Worm (Caenorhabditis elegans): ENCODE results near the gene str-156.

str-156 gene

ce11 chrIV:4913090-4913489 is at the start of gene str-156:
Gene str-156, plus strand, starts transcription at chrIV:4913390.
- no peak for TF ChIP-seq ceh-9 (tag; optimal IDR thresholded peaks at IDR 0.05)

DNA sequence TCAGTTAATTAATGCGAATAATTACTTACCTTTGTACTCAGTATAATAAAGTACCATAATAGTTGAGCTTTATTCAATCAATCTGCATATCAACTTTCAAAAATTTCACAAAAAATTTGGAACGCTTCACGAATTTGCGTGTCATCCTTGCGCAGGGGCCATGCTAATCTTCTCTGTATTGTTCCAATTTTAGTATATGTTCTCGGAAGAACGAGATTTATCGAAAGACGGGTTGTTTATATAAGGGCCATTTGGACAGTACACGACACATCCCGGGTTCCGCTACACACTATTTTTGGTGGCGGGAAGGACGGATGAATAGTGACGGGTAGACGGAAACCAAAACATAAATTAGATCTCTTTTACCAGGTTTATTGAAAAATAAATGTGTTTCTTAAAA is 48.7 kb upstream of the str-156 start:
- TF ChIP-seq hlh-6 (tag; optimal IDR thresholded peaks at IDR 0.05), result no peak
- no peak for TF ChIP-seq syd-9 (tag; optimal IDR thresholded peaks at IDR 0.05)
- TF ChIP-seq zip-5 (tag; optimal IDR thresholded peaks at IDR 0.05), result no peak
- no peak for TF ChIP-seq ama-1 (optimal IDR thresholded peaks at IDR 0.05)
- no peak for TF ChIP-seq ref-2 (tag; optimal IDR thresholded peaks at IDR 0.05)
- no peak for TF ChIP-seq pax-1 (tag; optimal IDR thresholded peaks at IDR 0.05)
- no peak for TF ChIP-seq tbx-7 (tag; optimal IDR thresholded peaks at IDR 0.05)
- TF ChIP-seq ttx-3 (tag; optimal IDR thresholded peaks at IDR 0.05), result no peak
- TF ChIP-seq C38D4.7 (GFP tag; optimal IDR thresholded peaks at IDR 0.05), result no peak
- no peak for TF ChIP-seq dmd-4 (tag; optimal IDR thresholded peaks at IDR 0.05; ENCODE audit: borderline replicate concordance)
- no peak for TF ChIP-seq nhr-11 (tag; optimal IDR thresholded peaks at IDR 0.05)

DNA sequence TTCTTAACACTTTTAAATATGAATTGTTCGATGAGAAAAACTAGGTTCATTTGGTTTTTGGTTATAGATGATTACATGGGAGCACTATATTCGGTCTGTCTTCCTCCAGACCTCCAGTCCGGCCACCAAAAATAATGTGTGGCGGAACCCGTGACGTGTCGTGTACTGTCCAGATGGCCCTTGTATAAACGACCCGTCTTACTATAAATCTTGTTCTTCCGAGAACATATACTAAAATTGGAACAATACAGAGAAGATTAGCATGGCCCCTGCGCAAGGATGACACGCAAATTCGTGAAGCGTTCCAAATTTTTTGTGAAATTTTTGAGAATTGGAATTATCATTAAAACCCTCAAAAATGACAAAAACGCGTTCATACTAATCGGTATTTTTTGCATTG is 46.6 kb upstream of the str-156 start:
- TF ChIP-seq K09A11.1 (tag; optimal IDR thresholded peaks at IDR 0.05; ENCODE audit: insufficient read depth) (no peak), fkh-6 (tag; optimal IDR thresholded peaks at IDR 0.05) (no peak), elt-2 (tag; optimal IDR thresholded peaks at IDR 0.05) (no peak), ceh-2 (tag; optimal IDR thresholded peaks at IDR 0.05) (no peak), hlh-15 (tag; optimal IDR thresholded peaks at IDR 0.05) (no peak), lin-11 (tag; optimal IDR thresholded peaks at IDR 0.05) (no peak), pat-9 (tag; optimal IDR thresholded peaks at IDR 0.05) (no peak), fkh-10 (GFP tag; optimal IDR thresholded peaks at IDR 0.05) (no peak)

- TF ChIP-seq unc-86 (tag; optimal IDR thresholded peaks at IDR 0.05), result no peak
- TF ChIP-seq lim-6 (tag; optimal IDR thresholded peaks at IDR 0.05), result no peak
Measured at ce11 chrIV:4867610-4868009, 45.6 kb upstream of the str-156 start, which contains the start of gene str-172. Gene str-172, minus strand, starts transcription at chrIV:4867710.

DNA sequence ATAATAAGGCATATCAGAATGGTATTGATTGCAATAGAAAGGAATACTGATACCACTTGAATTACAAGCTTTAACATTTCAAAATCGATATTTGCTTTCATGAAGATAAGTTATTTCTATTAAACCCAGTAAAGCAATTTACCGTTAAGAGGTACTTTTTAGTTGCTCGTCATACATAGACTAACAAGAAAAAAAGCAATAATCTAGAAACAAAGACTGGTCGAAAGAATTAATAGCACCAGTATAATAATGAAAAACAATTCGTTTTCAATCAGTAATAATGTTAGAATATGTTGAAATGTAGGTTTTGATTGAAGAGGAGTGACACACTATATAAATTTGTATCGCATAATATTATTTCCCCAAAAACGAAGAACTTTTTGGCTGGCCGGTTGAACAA is 42.6 kb upstream of the str-156 start, which contains the start of gene str-175:
TSS of gene str-175 (minus strand) at position 101 of the 400 bp plus-strand sequence.
- TF ChIP-seq tbx-2 (tag; optimal IDR thresholded peaks at IDR 0.05), result no peak
- no peak for TF ChIP-seq ets-4 (tag; optimal IDR thresholded peaks at IDR 0.05)
- TF ChIP-seq ceh-9 (tag; optimal IDR thresholded peaks at IDR 0.05), result no peak
- no peak for TF ChIP-seq sdc-2 (tag; optimal IDR thresholded peaks at IDR 0.05)
- no peak for TF ChIP-seq pros-1 (tag; optimal IDR thresholded peaks at IDR 0.05)
- no peak for TF ChIP-seq lin-11 (tag; optimal IDR thresholded peaks at IDR 0.05)
- TF ChIP-seq pax-1 (tag; optimal IDR thresholded peaks at IDR 0.05), result no peak
- TF ChIP-seq nfya-1 (tag; optimal IDR thresholded peaks at IDR 0.05), result no peak
- no peak for TF ChIP-seq K09A11.1 (tag; optimal IDR thresholded peaks at IDR 0.05; ENCODE audit: insufficient read depth)

DNA sequence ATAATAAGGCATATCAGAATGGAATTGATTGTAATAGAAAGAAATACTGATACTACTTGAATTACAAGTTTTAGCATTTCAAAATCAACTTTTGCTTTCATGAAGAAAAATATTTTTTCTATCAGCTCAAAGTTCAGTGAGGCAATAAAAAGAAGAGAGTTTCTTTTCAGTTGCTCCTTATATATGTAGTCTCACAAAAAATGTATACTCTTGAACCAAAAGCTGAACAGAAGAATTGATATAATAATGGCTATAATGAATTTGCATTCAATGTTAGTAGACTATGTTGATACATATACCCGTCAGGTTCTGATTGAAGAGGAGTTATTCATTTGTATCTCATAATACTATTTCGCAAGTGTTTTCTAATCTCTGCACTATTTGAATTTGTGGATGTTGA is 38.6 kb upstream of the str-156 start, which contains the start of gene str-174:
TSS of gene str-174 (minus strand) at position 101 of the 400 bp plus-strand sequence.
- no peak for TF ChIP-seq tbx-7 (tag; optimal IDR thresholded peaks at IDR 0.05)
- no peak for TF ChIP-seq nhr-232 (tag; optimal IDR thresholded peaks at IDR 0.05)
- no peak for TF ChIP-seq unc-55 (GFP tag; optimal IDR thresholded peaks at IDR 0.05)
- no peak for TF ChIP-seq ceh-19 (GFP tag; optimal IDR thresholded peaks at IDR 0.05)
- TF ChIP-seq lin-11 (tag; optimal IDR thresholded peaks at IDR 0.05), result no peak
- no peak for TF ChIP-seq sox-4 (tag; optimal IDR thresholded peaks at IDR 0.05)

DNA sequence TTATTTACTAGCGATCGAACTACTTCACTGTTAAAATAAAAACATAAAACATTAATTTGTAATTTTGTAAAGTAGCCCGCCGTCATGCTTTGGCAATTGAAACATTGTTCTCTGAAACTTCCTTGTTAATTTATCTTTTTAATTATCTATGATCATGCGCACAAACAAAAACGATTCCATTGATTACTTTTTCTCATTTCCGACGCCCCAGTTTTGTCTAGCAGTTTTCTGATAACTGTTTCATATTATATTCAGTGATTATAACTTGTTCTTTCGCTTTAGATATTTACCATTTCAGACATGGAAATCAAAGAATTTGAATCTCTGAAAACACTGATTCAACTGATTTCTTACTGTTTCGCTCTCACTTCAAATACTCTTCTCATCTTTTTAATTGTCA is 36.1 kb upstream of the str-156 start, which contains the start of gene str-170:
TSS of gene str-170 (plus strand) at position 301 of the 400 bp plus-strand sequence.
- TF ChIP-seq ceh-18 (tag; optimal IDR thresholded peaks at IDR 0.05) (no peak), fkh-6 (tag; optimal IDR thresholded peaks at IDR 0.05) (no peak), ceh-9 (tag; optimal IDR thresholded peaks at IDR 0.05) (no peak), npax-4 (tag; optimal IDR thresholded peaks at IDR 0.05) (no peak), hlh-15 (tag; optimal IDR thresholded peaks at IDR 0.05) (no peak)
